Fruit fly (Drosophila melanogaster) whole organism, embryonic: Measurements from ENCODE around the gene miple1.
A peak's percentile ranks its signal among the peaks of the same experiment; 100 is the strongest.

Experiments
- Adf1 ChIP-seq: fragments of 200-800 bp; sonication (Bioruptor generic); IDR thresholded peaks from 2 replicates; pipeline ENCODE4 v1.3.6; 2022; ENCODE audit warnings: missing biosample characterization, missing genetic modification characterization
- Atf6 ChIP-seq: fragments of 200-800 bp; sonication (Bioruptor generic); IDR thresholded peaks from 2 replicates; pipeline ENCODE4 v1.3.6; 2022; ENCODE audit warnings: missing biosample characterization, missing genetic modification characterization
- Bdp1 ChIP-seq: fragments of 200-800 bp; sonication (Bioruptor generic); optimal IDR thresholded peaks from 3 replicates; lab custom pipeline; 2016; ENCODE audit warnings: missing biosample characterization, missing genetic modification characterization
- Bgb ChIP-seq: fragments of 200-800 bp; sonication (Bioruptor generic); IDR thresholded peaks from 2 replicates; pipeline ENCODE4 v1.3.6; 2022; ENCODE audit warnings: missing biosample characterization, missing genetic modification characterization; ENCODE audit not compliant: partially characterized antibody
- CG10321 ChIP-seq: fragments of 200-800 bp; sonication (Bioruptor generic); IDR thresholded peaks from 2 replicates; pipeline ENCODE4 v1.3.6; 2022; ENCODE audit warnings: missing biosample characterization, missing genetic modification characterization
- CG11093 ChIP-seq: fragments of 200-800 bp; sonication (Bioruptor generic); IDR thresholded peaks from 3 replicates; pipeline ENCODE4 v1.3.6; 2022; ENCODE audit warnings: missing biosample characterization, missing genetic modification characterization
- CG11695 ChIP-seq: fragments of 200-800 bp; sonication (Bioruptor generic); IDR thresholded peaks from 3 replicates; pipeline ENCODE4 v1.3.6; 2022; ENCODE audit warnings: missing biosample characterization, missing genetic modification characterization
- CG12104 ChIP-seq: fragments of 200-800 bp; sonication (Bioruptor generic); optimal IDR thresholded peaks from 3 replicates; lab custom pipeline; 2016; ENCODE audit warnings: missing biosample characterization, missing genetic modification characterization
- CG12769 ChIP-seq: fragments of 200-800 bp; sonication (Bioruptor generic); optimal IDR thresholded peaks from 2 replicates; lab custom pipeline; 2019; ENCODE audit warnings: missing biosample characterization, mild to moderate bottlenecking, missing genetic modification characterization, moderate library complexity
- CG15011 ChIP-seq: fragments of 200-800 bp; sonication (Bioruptor generic); optimal IDR thresholded peaks from 3 replicates; lab custom pipeline; 2018; ENCODE audit warnings: missing biosample characterization, mild to moderate bottlenecking, missing genetic modification characterization
- CG17829 ChIP-seq: fragments of 200-800 bp; optimal IDR thresholded peaks from 2 replicates; lab custom pipeline; 2019; ENCODE audit warnings: missing biosample characterization, mild to moderate bottlenecking, missing genetic modification characterization, moderate library complexity
- CG18764 ChIP-seq: fragments of 200-800 bp; sonication (Bioruptor generic); optimal IDR thresholded peaks from 3 replicates; lab custom pipeline; 2016; ENCODE audit warnings: missing biosample characterization, missing genetic modification characterization
- CG3163 ChIP-seq: fragments of 200-800 bp; sonication (Bioruptor generic); optimal IDR thresholded peaks from 3 replicates; lab custom pipeline; 2016; ENCODE audit warnings: missing biosample characterization, missing genetic modification characterization
- CG34376 ChIP-seq: fragments of 200-800 bp; sonication (Bioruptor generic); optimal IDR thresholded peaks from 2 replicates; lab custom pipeline; 2018; ENCODE audit warnings: missing biosample characterization, mild to moderate bottlenecking, missing genetic modification characterization
- CG34422 ChIP-seq: fragments of 200-800 bp; sonication (Bioruptor generic); IDR thresholded peaks from 3 replicates; pipeline ENCODE4 v1.3.6; 2022; ENCODE audit warnings: missing biosample characterization, missing genetic modification characterization
- CG3838 ChIP-seq: fragments of 200-800 bp; sonication (Bioruptor generic); optimal IDR thresholded peaks from 3 replicates; lab custom pipeline; 2016; ENCODE audit warnings: missing biosample characterization, missing genetic modification characterization
- CG4404 ChIP-seq: fragments of 200-800 bp; sonication (Bioruptor generic); IDR thresholded peaks from 2 replicates; pipeline ENCODE4 v1.3.6; 2022; ENCODE audit warnings: missing biosample characterization, missing genetic modification characterization
- CG4424 ChIP-seq: fragments of 200-800 bp; sonication (Bioruptor generic); optimal IDR thresholded peaks from 3 replicates; lab custom pipeline; 2016; ENCODE audit warnings: missing biosample characterization, missing genetic modification characterization
- CG4854 ChIP-seq: fragments of 200-800 bp; sonication (Bioruptor generic); optimal IDR thresholded peaks from 2 replicates; lab custom pipeline; 2016; ENCODE audit warnings: missing biosample characterization, missing genetic modification characterization, inconsistent platforms
- CG7357 ChIP-seq: fragments of 200-800 bp; sonication (Bioruptor generic); IDR thresholded peaks from 3 replicates; pipeline ENCODE4 v1.3.6; 2022; ENCODE audit warnings: missing biosample characterization, missing genetic modification characterization
- CG8281 ChIP-seq: fragments of 200-800 bp; sonication (Bioruptor generic); optimal IDR thresholded peaks from 2 replicates; lab custom pipeline; 2018; ENCODE audit warnings: missing biosample characterization, mild to moderate bottlenecking, missing genetic modification characterization, moderate library complexity
- Deaf1 ChIP-seq: fragments of 200-800 bp; optimal IDR thresholded peaks from 3 replicates; lab custom pipeline; 2019; ENCODE audit warnings: missing biosample characterization, mild to moderate bottlenecking, missing genetic modification characterization, moderate library complexity
- Doc3 ChIP-seq: fragments of 200-800 bp; sonication (Bioruptor generic); IDR thresholded peaks from 3 replicates; pipeline ENCODE4 v1.3.6; 2022; ENCODE audit warnings: missing biosample characterization, missing genetic modification characterization; ENCODE audit not compliant: partially characterized antibody
- GATAe ChIP-seq: fragments of 200-800 bp; sonication (Bioruptor generic); conservative IDR thresholded peaks from 2 replicates; pipeline ENCODE4 v1.3.6; 2022; ENCODE audit warnings: missing biosample characterization, missing genetic modification characterization
- Gsc ChIP-seq: fragments of 200-800 bp; sonication (Bioruptor generic); IDR thresholded peaks from 2 replicates; pipeline ENCODE4 v1.3.6; 2022; ENCODE audit warnings: missing biosample characterization, missing genetic modification characterization
- HLHmδ ChIP-seq: fragments of 200-800 bp; sonication (Bioruptor generic); optimal IDR thresholded peaks from 2 replicates; lab custom pipeline; 2018; ENCODE audit warnings: missing biosample characterization, mild to moderate bottlenecking, missing genetic modification characterization, moderate library complexity
- Hr78 ChIP-seq, 2 experiments: fragments of 200-800 bp in 1 of 2; fragments of >200 bp in 1 of 2; sonication (Bioruptor generic) in 1 of 2; optimal IDR thresholded peaks; 2 replicates each; lab custom pipeline; 2017 to 2019; ENCODE audit warnings: missing biosample characterization in 2 of 2, missing genetic modification characterization in 2 of 2, mild to moderate bottlenecking in 1 of 2, moderate library complexity in 1 of 2
- Jarid2 ChIP-seq: fragments of 200-800 bp; sonication (Bioruptor generic); optimal IDR thresholded peaks from 3 replicates; lab custom pipeline; 2017; ENCODE audit warnings: mild to moderate bottlenecking, missing biosample characterization, missing genetic modification reagents, missing genetic modification characterization
- Lhr ChIP-seq: fragments of 200-800 bp; sonication (Bioruptor generic); optimal IDR thresholded peaks from 3 replicates; lab custom pipeline; 2017; ENCODE audit warnings: mild to moderate bottlenecking, missing biosample characterization, missing genetic modification reagents, missing genetic modification characterization
- Med ChIP-seq: fragments of 200-800 bp; sonication (Bioruptor generic); peaks from one replicate; lab custom pipeline; 2016; ENCODE audit warnings: missing biosample characterization, missing genetic modification characterization, mild to moderate bottlenecking, inconsistent platforms, moderate library complexity
- Mes4 ChIP-seq: fragments of 200-800 bp; sonication (Bioruptor generic); optimal IDR thresholded peaks from 2 replicates; lab custom pipeline; 2016; ENCODE audit warnings: missing biosample characterization, missing genetic modification characterization
- Nf-YA ChIP-seq: fragments of 200-800 bp; sonication (Bioruptor generic); IDR thresholded peaks from 2 replicates; pipeline ENCODE4 v1.3.6; 2022; ENCODE audit warnings: missing biosample characterization, missing genetic modification characterization
- Ptx1 ChIP-seq: fragments of 200-800 bp; sonication (Bioruptor generic); IDR thresholded peaks from 2 replicates; pipeline ENCODE4 v1.3.6; 2022; ENCODE audit warnings: missing biosample characterization, missing genetic modification characterization
- ato ChIP-seq: fragments of 200-800 bp; sonication (Bioruptor generic); IDR thresholded peaks from 2 replicates; pipeline ENCODE4 v1.3.6; 2022; ENCODE audit warnings: missing biosample characterization, missing genetic modification characterization; ENCODE audit not compliant: partially characterized antibody
- bbx ChIP-seq: fragments of 200-800 bp; sonication (Bioruptor generic); IDR thresholded peaks from 2 replicates; pipeline ENCODE4 v1.3.6; 2022; ENCODE audit warnings: missing biosample characterization, missing genetic modification characterization; ENCODE audit not compliant: partially characterized antibody
- ci ChIP-seq: fragments of 200-800 bp; sonication (Bioruptor generic); IDR thresholded peaks from 3 replicates; pipeline ENCODE4 v1.3.6; 2022; ENCODE audit warnings: missing biosample characterization, missing genetic modification characterization
- crol ChIP-seq: fragments of 200-800 bp; sonication (Bioruptor generic); IDR thresholded peaks from 2 replicates; pipeline ENCODE4 v1.3.6; 2022; ENCODE audit warnings: missing biosample characterization, missing genetic modification characterization
- danr ChIP-seq: fragments of 200-800 bp; sonication (Bioruptor generic); IDR thresholded peaks from 2 replicates; pipeline ENCODE4 v1.3.6; 2022; ENCODE audit warnings: missing biosample characterization, missing genetic modification characterization
- exex ChIP-seq: fragments of 200-800 bp; sonication (Bioruptor generic); optimal IDR thresholded peaks from 4 replicates; lab custom pipeline; 2018; ENCODE audit warnings: missing biosample characterization, mild to moderate bottlenecking, missing genetic modification characterization, moderate library complexity
- lov ChIP-seq, 2 experiments: fragments of 200-800 bp in 1 of 2; fragments of >200 bp in 1 of 2; sonication (Bioruptor generic) in 1 of 2; IDR thresholded peaks in 1 of 2; optimal IDR thresholded peaks in 1 of 2; 2 replicates in 1 of 2; 3 replicates in 1 of 2; pipeline versions ENCODE4 v1.3.6 to Lab custom; 2017 to 2022; ENCODE audit warnings: missing biosample characterization in 1 of 2, missing genetic modification characterization in 1 of 2
- odd ChIP-seq: fragments of 200-800 bp; sonication (Bioruptor generic); optimal IDR thresholded peaks from 2 replicates; lab custom pipeline; 2017; ENCODE audit warnings: missing biosample characterization, mild to moderate bottlenecking, missing genetic modification characterization
- org-1 ChIP-seq: fragments of 200-800 bp; sonication (Bioruptor generic); optimal IDR thresholded peaks from 2 replicates; lab custom pipeline; 2017; ENCODE audit warnings: missing biosample characterization, missing genetic modification characterization
- shn ChIP-seq: fragments of 200-800 bp; sonication (Bioruptor generic); optimal IDR thresholded peaks from 3 replicates; lab custom pipeline; 2016; ENCODE audit warnings: missing biosample characterization, missing genetic modification characterization
- sna ChIP-seq: fragments of 200-800 bp; sonication (Bioruptor generic); IDR thresholded peaks from 2 replicates; pipeline ENCODE4 v1.3.6; 2022; ENCODE audit warnings: missing biosample characterization, missing genetic modification characterization; ENCODE audit not compliant: partially characterized antibody
- stwl ChIP-seq: fragments of 200-800 bp; sonication (Bioruptor generic); optimal IDR thresholded peaks from 3 replicates; lab custom pipeline; 2018; ENCODE audit warnings: missing biosample characterization, mild to moderate bottlenecking, missing genetic modification characterization, moderate library complexity
- tio ChIP-seq: fragments of 200-800 bp; sonication (Bioruptor generic); optimal IDR thresholded peaks from 2 replicates; lab custom pipeline; 2017; ENCODE audit warnings: missing biosample characterization, missing genetic modification characterization, inconsistent platforms
- toy ChIP-seq: fragments of 200-800 bp; sonication (Bioruptor generic); IDR thresholded peaks from 2 replicates; pipeline ENCODE4 v1.3.6; 2022; ENCODE audit warnings: missing biosample characterization, missing genetic modification characterization
- trem ChIP-seq: fragments of 200-800 bp; optimal IDR thresholded peaks from 3 replicates; lab custom pipeline; 2019; ENCODE audit warnings: missing biosample characterization, mild to moderate bottlenecking, missing genetic modification characterization, moderate library complexity
- unc-4 ChIP-seq: fragments of 200-800 bp; sonication (Bioruptor generic); IDR thresholded peaks from 2 replicates; pipeline ENCODE4 v1.3.6; 2022; ENCODE audit warnings: missing biosample characterization, missing genetic modification characterization; ENCODE audit not compliant: partially characterized antibody

miple1 gene

dm6 chr3L:292146-292776 is 25.2 kb downstream of the miple1 start (continued):
- TF ChIP-seq odd (GFP tag; lab: Kevin White, UChicago) (no peak), exex (no peak), CG15011 (GFP tag; lab: Kevin White, UChicago) (no peak), stwl (tag; lab: Kevin White, UChicago) (peak; percentile 13), org-1 (GFP tag; lab: Kevin White, UChicago) (no peak), CG12104 (no peak), CG34422 (peak; percentile 83; the same call in 1 of the 3 replicates), CG4424 (GFP tag; lab: Kevin White, UChicago) (no peak), CG7357 (GFP tag; lab: Robert Waterston, UW) (no peak), Med (GFP tag; lab: Kevin White, UChicago) (peak; percentile 79), Adf1 (no peak), Gsc (GFP tag; lab: Robert Waterston, UW) (no peak), Deaf1 (tag; lab: Kevin White, UChicago) (peak; percentile 58), Bgb (GFP tag; lab: Robert Waterston, UW) (peak; percentile 10; the same call in 1 of the 2 replicates), CG4404 (GFP tag; lab: Robert Waterston, UW) (no peak), GATAe (GFP tag; lab: Robert Waterston, UW) (no peak), Mes4 (GFP tag; lab: Kevin White, UChicago) (no peak), CG10321 (GFP tag; lab: Robert Waterston, UW) (no peak), lov (optimal IDR thresholded peaks at IDR 0.05; lab: Kevin White, UChicago) (no peak), lov (GFP tag; IDR thresholded peaks at IDR 0.05; lab: Robert Waterston, UW) (no peak), CG3163 (GFP tag; lab: Kevin White, UChicago) (no peak), Doc3 (GFP tag; lab: Robert Waterston, UW) (no peak), CG18764 (no peak), Ptx1 (no peak), CG34376 (GFP tag; lab: Kevin White, UChicago) (peak; percentile 10), sna (GFP tag; lab: Robert Waterston, UW) (no peak; the same call in 1 of the 2 replicates), Jarid2 (peak; percentile 66), CG4854 (GFP tag; lab: Kevin White, UChicago) (peak; percentile 80), shn (GFP tag; lab: Kevin White, UChicago) (peak; percentile 6), Lhr (GFP tag; lab: Kevin White, UChicago) (peak; percentile 81), ato (GFP tag; lab: Robert Waterston, UW) (no peak), danr (GFP tag; lab: Robert Waterston, UW) (no peak), CG8281 (peak; percentile 8), CG11695 (GFP tag; lab: Robert Waterston, UW) (no peak; the same call in 2 of the 3 replicates), bbx (GFP tag; lab: Robert Waterston, UW) (0 out of 2 replicates have a peak, but pooled peaks have one; percentile 32), CG3838 (GFP tag; lab: Kevin White, UChicago) (no peak), tio (GFP tag; lab: Kevin White, UChicago) (no peak), unc-4 (GFP tag; lab: Robert Waterston, UW) (0 out of 2 replicates have a peak, but pooled peaks have one; percentile 31), CG12769 (tag; lab: Kevin White, UChicago) (peak; percentile 86), Nf-YA (GFP tag; lab: Robert Waterston, UW) (no peak), trem (peak; percentile 76), CG17829 (peak; percentile 9), Hr78 (GFP tag; optimal IDR thresholded peaks at IDR 0.05; lab: Kevin White, UChicago) (peak in 1 of 2 experiments; percentile 98), crol (GFP tag; lab: Robert Waterston, UW) (no peak), Bdp1 (GFP tag; lab: Kevin White, UChicago) (no peak), CG11093 (no peak), Atf6 (no peak), toy (GFP tag; lab: Robert Waterston, UW) (no peak), ci (GFP tag; lab: Robert Waterston, UW) (peak; percentile 51; the same call in 1 of the 3 replicates), HLHmδ (no peak)
